Fruit fly (Drosophila melanogaster): ENCODE measurements around the gene tin.

tin gene

dm6 chr3R:21349870-21350314 is 28.9 kb upstream of the tin start (continued):
- TF ChIP-seq Bgb (GFP tag; IDR thresholded peaks at IDR 0.05; ENCODE audit: partially characterized antibody) (no peak), CG14014 (GFP tag; IDR thresholded peaks at IDR 0.05) (no peak), CG7271 (tag; optimal IDR thresholded peaks at IDR 0.05) (no peak), h (optimal IDR thresholded peaks at IDR 0.05) (no peak), disco-r (GFP tag; optimal IDR thresholded peaks at IDR 0.05) (no peak), HLHmδ (GFP tag; optimal IDR thresholded peaks at IDR 0.05) (peak; percentile 76), Dip2 (GFP tag; IDR thresholded peaks at IDR 0.05) (no peak), CG13296 (GFP tag; optimal IDR thresholded peaks at IDR 0.05) (peak; percentile 69), grn (GFP tag; optimal IDR thresholded peaks at IDR 0.05) (no peak), otp (GFP tag; IDR thresholded peaks at IDR 0.05) (no peak), btn (GFP tag; optimal IDR thresholded peaks at IDR 0.05) (peak; percentile 17), MTF-1 (GFP tag; optimal IDR thresholded peaks at IDR 0.05; ENCODE audit: borderline replicate concordance) (peak; percentile 69), hbn (GFP tag; IDR thresholded peaks at IDR 0.05; ENCODE audit: partially characterized antibody) (no peak), tin (GFP tag; optimal IDR thresholded peaks at IDR 0.05) (no peak), ttk (GFP tag; IDR thresholded peaks at IDR 0.05) (no peak), Ets65A (GFP tag) (no peak), CG12236 (GFP tag; optimal IDR thresholded peaks at IDR 0.05) (peak; percentile 2), CG3163 (GFP tag; optimal IDR thresholded peaks at IDR 0.05) (no peak), Optix (GFP tag; IDR thresholded peaks at IDR 0.05) (no peak), CG15269 (tag; optimal IDR thresholded peaks at IDR 0.05) (no peak), sr (GFP tag; IDR thresholded peaks at IDR 0.05) (no peak), CG4404 (GFP tag; IDR thresholded peaks at IDR 0.05) (no peak), Fer3 (tag; optimal IDR thresholded peaks at IDR 0.05) (peak; percentile 55), Fer2 (tag; optimal IDR thresholded peaks at IDR 0.05) (peak; percentile 28), CG34376 (GFP tag; optimal IDR thresholded peaks at IDR 0.05) (no peak), CG4820 (GFP tag; optimal IDR thresholded peaks at IDR 0.05) (no peak), CG12104 (GFP tag; optimal IDR thresholded peaks at IDR 0.05) (no peak), CG31224 (GFP tag; IDR thresholded peaks at IDR 0.05) (no peak), jigr1 (GFP tag; IDR thresholded peaks at IDR 0.05) (no peak), Myb (GFP tag; optimal IDR thresholded peaks at IDR 0.05) (no peak), nerfin-1 (tag; optimal IDR thresholded peaks at IDR 0.05) (peak; percentile 7), CG6683 (GFP tag; optimal IDR thresholded peaks at IDR 0.05) (peak; percentile 2), CG9932 (GFP tag; IDR thresholded peaks at IDR 0.05) (no peak), nau (GFP tag; optimal IDR thresholded peaks at IDR 0.05) (peak; percentile 73), CG10959 (GFP tag; IDR thresholded peaks at IDR 0.05) (no peak), CG4360 (GFP tag; IDR thresholded peaks at IDR 0.05) (no peak), tup (GFP tag; optimal IDR thresholded peaks at IDR 0.05) (no peak), CG3726 (GFP tag; IDR thresholded peaks at IDR 0.05) (no peak), CG9609 (GFP tag; optimal IDR thresholded peaks at IDR 0.05) (no peak), CG34224 (GFP tag; IDR thresholded peaks at IDR 0.05; ENCODE audit: partially characterized antibody) (no peak), CG4730 (GFP tag; IDR thresholded peaks at IDR 0.05) (no peak), mld (GFP tag; IDR thresholded peaks at IDR 0.05; ENCODE audit: partially characterized antibody) (no peak), CG11247 (GFP tag; IDR thresholded peaks at IDR 0.05) (no peak), Bdp1 (GFP tag; optimal IDR thresholded peaks at IDR 0.05) (no peak), H15 (GFP tag; IDR thresholded peaks at IDR 0.05) (no peak), CG11093 (GFP tag; IDR thresholded peaks at IDR 0.05) (no peak), CG32772 (GFP tag; IDR thresholded peaks at IDR 0.05) (no peak), CG30403 (GFP tag; optimal IDR thresholded peaks at IDR 0.05) (no peak), chm (GFP tag; IDR thresholded peaks at IDR 0.05) (no peak), CG9215 (GFP tag; IDR thresholded peaks at IDR 0.05) (no peak), BEAF-32 (GFP tag; optimal IDR thresholded peaks at IDR 0.05) (peak; percentile 24), zfh2 (GFP tag; optimal IDR thresholded peaks at IDR 0.05) (peak; percentile 10), Gsc (GFP tag; IDR thresholded peaks at IDR 0.05) (no peak)

Measured in whole organism, embryonic.